Fruit fly (Drosophila melanogaster) Kc167 (cell line): ENCODE measurements around the gene Prx1.

ENCODE experiments used
- Myc ChIP-seq: fragments of >200 bp; optimal IDR thresholded peaks from 2 replicates; lab custom pipeline; 2017; ENCODE audit warnings: missing external identifiers
- Sin3A ChIP-seq: fragments of >200 bp; optimal IDR thresholded peaks from 2 replicates; lab custom pipeline; 2018; ENCODE audit warnings: missing external identifiers
- h ChIP-seq: fragments of >200 bp; optimal IDR thresholded peaks from 3 replicates; lab custom pipeline; 2018; ENCODE audit warnings: missing external identifiers
- insv ChIP-seq: fragments of >200 bp; optimal IDR thresholded peaks from 3 replicates; lab custom pipeline; 2018; ENCODE audit warnings: missing external identifiers
- psq ChIP-seq: fragments of >200 bp; optimal IDR thresholded peaks from 2 replicates; lab custom pipeline; 2017; ENCODE audit warnings: missing external identifiers

dm6 chr3L:15176641-15177215, 30.9 kb upstream of the Prx1 start:
- TF ChIP-seq insv (no peak), h (lab: Kevin White, UChicago) (no peak), Myc (lab: Kevin White, UChicago) (no peak), psq (lab: Kevin White, UChicago) (no peak), Sin3A (no peak)
